Worm (Caenorhabditis elegans) whole organism, L3 larva: ENCODE results near the gene rga-1.

Experiments
- ceh-9 ChIP-seq: sonication (generic microtip); optimal IDR thresholded peaks from 2 replicates; lab custom pipeline; 2018; ENCODE audit warnings: missing biosample characterization, missing genetic modification characterization
- egl-27 ChIP-seq: sonication (generic microtip); optimal IDR thresholded peaks from 4 replicates; lab custom pipeline; 2017; ENCODE audit warnings: missing biosample characterization, missing genetic modification reagents, missing genetic modification characterization
- elt-3 ChIP-seq, 3 experiments: fragments of 150-350 bp in 1 of 3; sonication (generic microtip) in 2 of 3; optimal IDR thresholded peaks; 2 replicates in 2 of 3; 4 replicates in 1 of 3; lab custom pipeline; 2014 to 2017; ENCODE audit warnings: missing biosample characterization in 3 of 3, missing genetic modification characterization in 3 of 3
- hmg-11 ChIP-seq: sonication (generic microtip); optimal IDR thresholded peaks from 2 replicates; lab custom pipeline; 2016; ENCODE audit warnings: missing genetic modification characterization, missing compliant biosample characterization
- lsy-12 ChIP-seq: sonication (generic microtip); optimal IDR thresholded peaks from 2 replicates; lab custom pipeline; 2016; ENCODE audit warnings: mild to moderate bottlenecking, missing genetic modification characterization, missing compliant biosample characterization
- mdl-1 ChIP-seq: fragments of 150-350 bp; optimal IDR thresholded peaks from 2 replicates; lab custom pipeline; 2014; ENCODE audit warnings: missing biosample characterization, missing genetic modification characterization
- nhr-23 ChIP-seq: fragments of 150-350 bp; optimal IDR thresholded peaks from 2 replicates; lab custom pipeline; 2014; ENCODE audit warnings: missing biosample characterization, missing genetic modification reagents, missing genetic modification characterization
- nhr-77 ChIP-seq: fragments of 150-350 bp; optimal IDR thresholded peaks from 2 replicates; lab custom pipeline; 2014; ENCODE audit warnings: missing biosample characterization, missing genetic modification characterization
- skn-1 ChIP-seq: fragments of 150-350 bp; optimal IDR thresholded peaks from 2 replicates; lab custom pipeline; 2014; ENCODE audit warnings: missing biosample characterization, missing genetic modification characterization
- snpc-4 ChIP-seq: fragments of 150-350 bp; optimal IDR thresholded peaks from 2 replicates; lab custom pipeline; 2014; ENCODE audit warnings: missing biosample characterization, missing genetic modification characterization

The rga-1 gene

ce11 chrII:11514775-11515174, 50.1 kb downstream of the rga-1 start, which contains the start of gene srh-44:
TSS of gene srh-44 (plus strand) at chrII:11515075.
- TF ChIP-seq lsy-12 (tag; lab: Kevin White, UChicago) (no peak), snpc-4 (tag; lab: Kevin White, UChicago) (no peak), egl-27 (tag; lab: Kevin White, UChicago) (no peak), mdl-1 (tag; lab: Kevin White, UChicago) (no peak), hmg-11 (tag; lab: Kevin White, UChicago) (no peak), ceh-9 (tag; lab: Kevin White, UChicago) (no peak)

- no peak for TF ChIP-seq hmg-11 (tag; lab: Kevin White, UChicago)
- TF ChIP-seq nhr-23 (tag; lab: Kevin White, UChicago): no peak
- no peak for TF ChIP-seq elt-3 (tag; optimal IDR thresholded peaks at IDR 0.05; lab: Kevin White, UChicago)
- TF ChIP-seq nhr-77: no peak
- no peak for TF ChIP-seq skn-1 (tag; lab: Kevin White, UChicago)
Observed at ce11 chrII:11518184-11518583, 53.5 kb downstream of the rga-1 start, which contains the start of gene B0334.10. TSS of gene B0334.10 (plus strand) at chrII:11518484.
